Fruit fly (Drosophila melanogaster) whole organism, wandering third instar larva: ENCODE measurements around the gene mRpL20.

ENCODE experiments used
- Abd-B ChIP-seq: fragments of >200 bp; optimal IDR thresholded peaks from 2 replicates; lab custom pipeline; 2017; ENCODE audit warnings: missing biosample characterization, missing genetic modification characterization
- CG32264 ChIP-seq: fragments of 200-800 bp; sonication (Bioruptor generic); optimal IDR thresholded peaks from 2 replicates; lab custom pipeline; 2016; ENCODE audit warnings: missing biosample characterization, missing genetic modification characterization
- CG9705 ChIP-seq: fragments of 200-800 bp; sonication (Bioruptor generic); optimal IDR thresholded peaks from 2 replicates; lab custom pipeline; 2018; ENCODE audit warnings: missing biosample characterization, mild to moderate bottlenecking, missing genetic modification characterization
- CrebA ChIP-seq: fragments of 200-800 bp; sonication (Bioruptor generic); optimal IDR thresholded peaks from 2 replicates; lab custom pipeline; 2016; ENCODE audit warnings: missing biosample characterization, mild to moderate bottlenecking, missing genetic modification characterization, borderline replicate concordance
- Dfd ChIP-seq: fragments of >200 bp; optimal IDR thresholded peaks from 2 replicates; lab custom pipeline; 2017; ENCODE audit warnings: missing biosample characterization, missing genetic modification characterization
- Dif ChIP-seq: fragments of 200-275, 200-300 bp; sonication (Bioruptor generic); optimal IDR thresholded peaks from 2 replicates; lab custom pipeline; 2018; ENCODE audit warnings: missing biosample characterization, missing genetic modification characterization; ENCODE audit not compliant: partially characterized antibody
- GATAd ChIP-seq: sonication (Bioruptor generic); optimal IDR thresholded peaks from 2 replicates; lab custom pipeline; 2016; ENCODE audit warnings: missing biosample characterization, missing genetic modification characterization
- HLH106 ChIP-seq: fragments of 200-800 bp; optimal IDR thresholded peaks from 3 replicates; lab custom pipeline; 2019; ENCODE audit warnings: missing biosample characterization, mild to moderate bottlenecking, missing genetic modification characterization, moderate library complexity
- Hnf4 ChIP-seq: fragments of 200-800 bp; sonication (Bioruptor generic); optimal IDR thresholded peaks from 2 replicates; lab custom pipeline; 2016; ENCODE audit warnings: missing biosample characterization, mild to moderate bottlenecking, missing genetic modification characterization
- Hr78 ChIP-seq: fragments of >200 bp; optimal IDR thresholded peaks from 2 replicates; lab custom pipeline; 2017; ENCODE audit warnings: missing biosample characterization, missing genetic modification characterization
- Hr83 ChIP-seq: fragments of 200-300 bp; sonication (Bioruptor generic); optimal IDR thresholded peaks from 2 replicates; lab custom pipeline; 2016; ENCODE audit warnings: missing biosample characterization, mild to moderate bottlenecking, missing genetic modification characterization, moderate library complexity; ENCODE audit not compliant: poor library complexity, severe bottlenecking
- Jra ChIP-seq: sonication (Bioruptor generic); optimal IDR thresholded peaks from 2 replicates; lab custom pipeline; 2016; ENCODE audit warnings: missing biosample characterization, missing genetic modification characterization
- Mio ChIP-seq: sonication (Bioruptor generic); optimal IDR thresholded peaks from 2 replicates; lab custom pipeline; 2016; ENCODE audit warnings: missing biosample characterization, missing genetic modification characterization
- Myc ChIP-seq: fragments of >200 bp; optimal IDR thresholded peaks from 2 replicates; lab custom pipeline; 2017
- N ChIP-seq: fragments of >200 bp; optimal IDR thresholded peaks from 2 replicates; lab custom pipeline; 2018; ENCODE audit warnings: missing biosample characterization, missing external identifiers, missing genetic modification characterization
- OdsH ChIP-seq: fragments of 200-800 bp; sonication (Bioruptor generic); optimal IDR thresholded peaks from 2 replicates; lab custom pipeline; 2016; ENCODE audit warnings: missing biosample characterization, mild to moderate bottlenecking, missing genetic modification characterization
- Rel ChIP-seq, 2 experiments: fragments of 200-800 bp; sonication (Bioruptor generic) in 1 of 2; optimal IDR thresholded peaks; 2 replicates in 1 of 2; 3 replicates in 1 of 2; lab custom pipeline; 2016 to 2019; ENCODE audit warnings: mild to moderate bottlenecking in 2 of 2, missing biosample characterization in 2 of 2, missing genetic modification characterization in 2 of 2, moderate library complexity in 1 of 2
- Sp1 ChIP-seq: fragments of 200-800 bp; sonication (Bioruptor generic); optimal IDR thresholded peaks from 3 replicates; lab custom pipeline; 2019; ENCODE audit warnings: missing biosample characterization, mild to moderate bottlenecking, missing genetic modification characterization, moderate library complexity
- Vsx2 ChIP-seq: fragments of 200-300, 225-300 bp; sonication (Bioruptor generic); optimal IDR thresholded peaks from 2 replicates; lab custom pipeline; 2018; ENCODE audit warnings: missing biosample characterization, missing genetic modification characterization; ENCODE audit not compliant: partially characterized antibody
- br ChIP-seq: fragments of 200-800 bp; sonication (Bioruptor generic); optimal IDR thresholded peaks from 2 replicates; lab custom pipeline; 2016; ENCODE audit warnings: missing biosample characterization, missing genetic modification characterization
- brk ChIP-seq: fragments of 200-800 bp; sonication (Bioruptor generic); optimal IDR thresholded peaks from 2 replicates; lab custom pipeline; 2016; ENCODE audit warnings: missing biosample characterization, mild to moderate bottlenecking, missing genetic modification characterization
- dl ChIP-seq, 2 experiments: fragments of 175-275, 200-275 bp in 1 of 2; fragments of 200-275 bp in 1 of 2; sonication (Bioruptor generic); optimal IDR thresholded peaks; lab custom pipeline; 2018; ENCODE audit warnings: mild to moderate bottlenecking in 2 of 2, missing biosample characterization in 2 of 2, missing genetic modification characterization in 2 of 2, moderate library complexity in 2 of 2; ENCODE audit not compliant: partially characterized antibody in 2 of 2, insufficient read depth in 1 of 2
- dmrt93B ChIP-seq: fragments of 200-800 bp; sonication (Bioruptor generic); optimal IDR thresholded peaks from 2 replicates; lab custom pipeline; 2018; ENCODE audit warnings: missing biosample characterization, mild to moderate bottlenecking, missing genetic modification characterization
- ey ChIP-seq: fragments of 200-800 bp; sonication (Bioruptor generic); optimal IDR thresholded peaks from 2 replicates; lab custom pipeline; 2016; ENCODE audit warnings: missing biosample characterization, missing genetic modification characterization
- foxo ChIP-seq, 2 experiments: fragments of 200-800 bp; sonication (Bioruptor generic); optimal IDR thresholded peaks; 2 replicates in 1 of 2; 3 replicates in 1 of 2; lab custom pipeline; 2016 to 2017; ENCODE audit warnings: missing biosample characterization in 2 of 2, missing genetic modification characterization in 2 of 2
- fru ChIP-seq: fragments of 200-800 bp; sonication (Bioruptor generic); optimal IDR thresholded peaks from 3 replicates; lab custom pipeline; 2016; ENCODE audit warnings: missing biosample characterization, mild to moderate bottlenecking, missing genetic modification characterization
- h ChIP-seq: fragments of 200-800 bp; sonication (Bioruptor generic); optimal IDR thresholded peaks from 3 replicates; lab custom pipeline; 2016; ENCODE audit warnings: missing biosample characterization, mild to moderate bottlenecking, missing genetic modification characterization
- jim ChIP-seq: fragments of 175-275, 200-325 bp; sonication (Bioruptor generic); optimal IDR thresholded peaks from 2 replicates; lab custom pipeline; 2016; ENCODE audit warnings: missing biosample characterization, mild to moderate bottlenecking, missing genetic modification characterization
- lola ChIP-seq: fragments of >200 bp; optimal IDR thresholded peaks from 2 replicates; lab custom pipeline; 2017; ENCODE audit warnings: missing biosample characterization, missing genetic modification characterization
- pan ChIP-seq: fragments of >200 bp; optimal IDR thresholded peaks from 2 replicates; lab custom pipeline; 2017
- psq ChIP-seq: fragments of 200-800 bp; sonication (Bioruptor generic); optimal IDR thresholded peaks from 3 replicates; lab custom pipeline; 2017; ENCODE audit warnings: missing biosample characterization, mild to moderate bottlenecking, missing genetic modification characterization, moderate library complexity
- rgr ChIP-seq: fragments of 200-800 bp; sonication (Bioruptor generic); optimal IDR thresholded peaks from 3 replicates; lab custom pipeline; 2016; ENCODE audit warnings: missing biosample characterization, mild to moderate bottlenecking, missing genetic modification characterization
- sage ChIP-seq: fragments of 200-800 bp; sonication (Bioruptor generic); optimal IDR thresholded peaks from 2 replicates; lab custom pipeline; 2016; ENCODE audit warnings: missing biosample characterization, mild to moderate bottlenecking, missing genetic modification characterization
- sv ChIP-seq: fragments of 200-800 bp; sonication (Bioruptor generic); optimal IDR thresholded peaks from 3 replicates; lab custom pipeline; 2016; ENCODE audit warnings: missing biosample characterization, missing genetic modification characterization
- tai ChIP-seq: sonication (Bioruptor generic); optimal IDR thresholded peaks from 2 replicates; lab custom pipeline; 2016; ENCODE audit warnings: missing biosample characterization, missing genetic modification characterization
- usp ChIP-seq: fragments of >200 bp; optimal IDR thresholded peaks from 2 replicates; lab custom pipeline; 2017; ENCODE audit warnings: missing biosample characterization, missing genetic modification characterization
- woc ChIP-seq: sonication (Bioruptor generic); optimal IDR thresholded peaks from 2 replicates; lab custom pipeline; 2016; ENCODE audit warnings: missing biosample characterization, mild to moderate bottlenecking, missing genetic modification characterization

The mRpL20 gene

DNA sequence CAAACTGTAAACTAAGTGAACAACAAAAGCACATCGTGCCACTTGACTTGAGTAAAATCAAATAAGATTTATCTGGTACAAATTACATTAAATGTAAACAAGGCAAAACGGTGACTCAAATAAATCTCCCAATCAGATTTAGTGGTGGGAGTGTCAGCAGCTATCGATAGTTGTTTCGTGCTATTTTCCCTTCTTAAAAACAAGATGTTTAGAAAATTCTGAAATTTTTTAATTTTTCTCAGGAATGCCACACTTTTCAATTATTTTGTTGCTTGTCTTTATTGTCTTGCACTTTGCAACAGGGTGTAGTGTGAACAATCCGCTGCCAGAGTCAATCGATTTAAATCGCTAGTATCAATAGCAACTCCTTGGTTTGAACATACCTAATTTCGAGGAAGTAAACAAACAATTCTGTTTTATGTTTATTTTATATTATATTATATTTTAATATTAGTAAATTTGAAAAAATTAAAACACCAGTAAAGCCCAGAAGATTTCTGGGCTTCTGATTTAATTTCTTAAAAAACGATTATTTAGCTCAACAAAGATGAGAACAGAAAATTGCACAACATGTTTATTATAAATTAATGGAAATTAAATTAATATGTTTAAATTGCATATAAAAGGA, 2.4 kb downstream of the mRpL20 start, which contains the start of gene MICAL-like:
MICAL-like (minus strand) TSS at position 138 of the 628 bp plus-strand sequence.
- no peak for TF ChIP-seq Hr78 (GFP tag; lab: Kevin White, UChicago)
- TF ChIP-seq Dfd (GFP tag; lab: Kevin White, UChicago) = no peak
- TF ChIP-seq CG32264 (GFP tag; lab: Kevin White, UChicago) = no peak
- peak; percentile 8 for TF ChIP-seq ey (GFP tag; lab: Kevin White, UChicago)
- peak; percentile 27 for TF ChIP-seq HLH106 (tag; lab: Kevin White, UChicago)
- TF ChIP-seq woc (GFP tag; lab: Kevin White, UChicago) = peak; percentile 19
- no peak for TF ChIP-seq CrebA (GFP tag; lab: Kevin White, UChicago)
- TF ChIP-seq sv (GFP tag; lab: Kevin White, UChicago) = no peak
- TF ChIP-seq dmrt93B (GFP tag; lab: Kevin White, UChicago) = no peak
- peak; percentile 35 for TF ChIP-seq Hr83 (GFP tag; lab: Kevin White, UChicago)
- TF ChIP-seq lola = no peak
- TF ChIP-seq N = no peak
- TF ChIP-seq brk (GFP tag; lab: Kevin White, UChicago) = peak; percentile 59
- peak; percentile 61 for TF ChIP-seq Hnf4 (GFP tag; lab: Kevin White, UChicago)
- no peak for TF ChIP-seq Rel (GFP tag; optimal IDR thresholded peaks at IDR 0.05; lab: Kevin White, UChicago)
- TF ChIP-seq Rel (tag; optimal IDR thresholded peaks at IDR 0.05; lab: Kevin White, UChicago) = no peak
- peak; percentile 33 for TF ChIP-seq psq (GFP tag; lab: Kevin White, UChicago)
- no peak for TF ChIP-seq br (GFP tag; lab: Kevin White, UChicago)
- TF ChIP-seq Vsx2 (GFP tag; lab: Kevin White, UChicago) = no peak
- no peak for TF ChIP-seq OdsH
- TF ChIP-seq Mio (GFP tag; lab: Kevin White, UChicago) = no peak
- TF ChIP-seq tai (GFP tag; lab: Kevin White, UChicago) = peak; percentile 74
- TF ChIP-seq Abd-B = no peak
- no peak for TF ChIP-seq jim (GFP tag; lab: Kevin White, UChicago)
- TF ChIP-seq pan (lab: Kevin White, UChicago) = no peak
- no peak for TF ChIP-seq fru
- no peak for TF ChIP-seq Myc
- no peak for TF ChIP-seq sage (GFP tag; lab: Kevin White, UChicago)
- TF ChIP-seq rgr (GFP tag; lab: Kevin White, UChicago) = peak; percentile 56
- no peak for TF ChIP-seq h (GFP tag; lab: Kevin White, UChicago)
- TF ChIP-seq GATAd = peak; percentile 8
- TF ChIP-seq Jra (GFP tag; lab: Kevin White, UChicago) = peak; percentile 75
- TF ChIP-seq Sp1 (GFP tag; lab: Kevin White, UChicago) = no peak
- no peak for TF ChIP-seq dl (GFP tag; optimal IDR thresholded peaks at IDR 0.05; lab: Kevin White, UChicago; ENCODE audit: insufficient read depth in 1 of 2, partially characterized antibody in 2 of 2)
- no peak for TF ChIP-seq CG9705 (GFP tag; lab: Kevin White, UChicago)
- TF ChIP-seq, all 38 proteins: peak for 11

- TF ChIP-seq Dif (GFP tag; lab: Kevin White, UChicago) (no peak), jim (GFP tag; lab: Kevin White, UChicago) (no peak), ey (GFP tag; lab: Kevin White, UChicago) (no peak), Rel (GFP tag; optimal IDR thresholded peaks at IDR 0.05; lab: Kevin White, UChicago) (no peak), Rel (tag; optimal IDR thresholded peaks at IDR 0.05; lab: Kevin White, UChicago) (peak; percentile 90), lola (no peak), GATAd (no peak), sv (GFP tag; lab: Kevin White, UChicago) (no peak)
Observed at dm6 chr3L:13014693-13015092, 3.0 kb downstream of the mRpL20 start.

DNA sequence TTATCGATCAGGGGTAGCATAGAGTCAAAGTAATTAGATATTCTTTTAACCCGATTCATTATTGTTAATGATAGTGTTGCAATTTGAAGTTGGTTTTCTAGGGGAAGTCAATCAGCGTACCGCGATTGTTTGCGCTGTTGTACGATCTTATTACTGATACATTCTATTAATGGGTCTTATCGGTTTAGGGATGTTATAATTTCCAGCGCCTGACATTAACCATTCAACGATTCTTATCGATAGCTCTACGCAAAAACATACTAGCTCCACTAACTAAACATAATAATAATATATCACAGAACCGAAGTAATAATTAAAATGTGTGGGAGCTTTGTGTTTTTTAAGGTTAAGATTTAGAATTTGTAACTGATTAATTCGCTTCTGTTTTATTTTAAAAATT, 6.2 kb downstream of the mRpL20 start, which contains the start of gene Cul6:
Cul6 (minus strand) TSS at position 175 of the 400 bp plus-strand sequence.
- TF ChIP-seq Rel (GFP tag; optimal IDR thresholded peaks at IDR 0.05; lab: Kevin White, UChicago) (no peak), Rel (tag; optimal IDR thresholded peaks at IDR 0.05; lab: Kevin White, UChicago) (peak; percentile 87), usp (GFP tag; lab: Kevin White, UChicago) (no peak), brk (GFP tag; lab: Kevin White, UChicago) (peak; percentile 6), Hr83 (GFP tag; lab: Kevin White, UChicago) (no peak), Hnf4 (GFP tag; lab: Kevin White, UChicago) (peak; percentile 18), rgr (GFP tag; lab: Kevin White, UChicago) (peak; percentile 1), tai (GFP tag; lab: Kevin White, UChicago) (peak; percentile 53), jim (GFP tag; lab: Kevin White, UChicago) (no peak), foxo (GFP tag; optimal IDR thresholded peaks at IDR 0.05; lab: Kevin White, UChicago) (peak in 1 of 2 experiments; percentile 26), fru (peak; percentile 5), Myc (no peak)
